Fruit fly (Drosophila melanogaster): Measurements from ENCODE around the gene Mal-B2.

DNA sequence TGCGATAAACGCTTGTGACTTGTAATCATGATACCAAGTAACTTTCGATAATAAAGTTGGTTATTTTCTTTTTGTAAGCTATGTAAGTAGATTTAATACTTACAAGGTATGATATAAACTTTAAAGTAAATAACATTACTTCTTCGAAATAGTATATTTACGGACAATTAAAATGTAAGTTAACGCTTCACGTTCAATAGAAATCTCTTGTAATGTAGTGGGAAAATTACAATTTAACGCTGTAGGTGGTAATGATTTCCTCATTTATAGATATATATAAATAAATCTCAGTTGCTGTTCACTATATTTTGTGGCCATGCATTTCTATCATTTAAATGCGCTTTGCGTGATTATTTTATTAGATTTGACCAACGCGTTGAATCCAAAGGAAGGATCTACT is 12.3 kb upstream of the Mal-B2 start, which contains the start of gene Sfp33A2:
- TF ChIP-seq fd96Ca (GFP tag; IDR thresholded peaks at IDR 0.05) (no peak), CG4496 (GFP tag; IDR thresholded peaks at IDR 0.05) (no peak), Snoo (tag; optimal IDR thresholded peaks at IDR 0.05) (no peak)
